Worm (Caenorhabditis elegans) whole organism, young adult: ENCODE measurements around the gene gcna-1.

Experiments used
- B0019.2 ChIP-seq: fragments of 200-800 bp; sonication (Bioruptor generic); conservative IDR thresholded peaks from 2 replicates; pipeline ENCODE4 v1.3.6; 2022; ENCODE audit warnings: missing genetic modification reagents, missing genetic modification characterization, missing compliant biosample characterization
- B0261.1 ChIP-seq: sonication (generic microtip); optimal IDR thresholded peaks from 2 replicates; lab custom pipeline; 2016; ENCODE audit warnings: mild to moderate bottlenecking, missing genetic modification characterization, moderate library complexity, missing compliant biosample characterization
- F22D6.2 ChIP-seq: sonication (generic microtip); optimal IDR thresholded peaks from 2 replicates; lab custom pipeline; 2016; ENCODE audit warnings: mild to moderate bottlenecking, missing genetic modification characterization, missing compliant biosample characterization
- Y53F4B.3 ChIP-seq: fragments of 200-800 bp; sonication (Bioruptor generic); IDR thresholded peaks from 2 replicates; pipeline ENCODE4 v1.3.6; 2022; ENCODE audit warnings: missing genetic modification reagents, missing genetic modification characterization, missing compliant biosample characterization
- Y95B8A.8 ChIP-seq: fragments of 200-800 bp; sonication (Bioruptor generic); IDR thresholded peaks from 2 replicates; pipeline ENCODE4 v1.3.6; 2022; ENCODE audit warnings: missing genetic modification reagents, missing genetic modification characterization, missing compliant biosample characterization
- ZK185.1 ChIP-seq: sonication (generic microtip); optimal IDR thresholded peaks from 2 replicates; lab custom pipeline; 2016; ENCODE audit warnings: mild to moderate bottlenecking, missing genetic modification characterization, missing compliant biosample characterization; ENCODE audit not compliant: poor library complexity, severe bottlenecking
- aptf-2 ChIP-seq: fragments of 200-800 bp; sonication (Bioruptor generic); conservative IDR thresholded peaks from 2 replicates; pipeline ENCODE4 v1.3.6; 2022; ENCODE audit warnings: missing genetic modification reagents, missing genetic modification characterization, missing compliant biosample characterization
- bed-1 ChIP-seq: fragments of 200-800 bp; sonication (Bioruptor generic); IDR thresholded peaks from 2 replicates; pipeline ENCODE4 v1.3.6; 2022; ENCODE audit warnings: missing genetic modification reagents, missing genetic modification characterization, missing compliant biosample characterization
- cebp-2 ChIP-seq: fragments of 200-800 bp; sonication (Bioruptor generic); IDR thresholded peaks from 2 replicates; pipeline ENCODE4 v1.3.6; 2022; ENCODE audit warnings: missing genetic modification characterization, missing compliant biosample characterization
- ceh-40 ChIP-seq: fragments of 200-800 bp; sonication (Bioruptor generic); IDR thresholded peaks from 2 replicates; pipeline ENCODE4 v1.3.6; 2022; ENCODE audit warnings: missing genetic modification characterization, missing compliant biosample characterization
- ceh-91 ChIP-seq: fragments of 200-800 bp; sonication (Bioruptor generic); IDR thresholded peaks from 2 replicates; pipeline ENCODE4 v1.3.6; 2022; ENCODE audit warnings: missing genetic modification reagents, missing genetic modification characterization, missing compliant biosample characterization
- efl-1 ChIP-seq: fragments of 150-350 bp; optimal IDR thresholded peaks from 2 replicates; lab custom pipeline; 2014; ENCODE audit warnings: missing biosample characterization, missing genetic modification reagents, missing genetic modification characterization
- gei-17 ChIP-seq: fragments of 200-800 bp; sonication (Bioruptor generic); optimal IDR thresholded peaks from 2 replicates; lab custom pipeline; 2018; ENCODE audit warnings: mild to moderate bottlenecking, missing genetic modification characterization, missing compliant biosample characterization
- hsf-1 ChIP-seq: fragments of 200-800 bp; sonication (Bioruptor generic); IDR thresholded peaks from 2 replicates; pipeline ENCODE4 v1.3.6; 2022; ENCODE audit warnings: missing genetic modification reagents, missing genetic modification characterization, missing compliant biosample characterization
- lin-26 ChIP-seq: fragments of 200-800 bp; sonication (Bioruptor generic); IDR thresholded peaks from 2 replicates; pipeline ENCODE4 v1.3.6; 2022; ENCODE audit warnings: missing genetic modification reagents, missing genetic modification characterization, missing compliant biosample characterization
- lin-35 ChIP-seq, 3 experiments: fragments of 150-350 bp in 2 of 3; sonication (generic microtip) in 1 of 3; optimal IDR thresholded peaks; 2 replicates each; lab custom pipeline; 2014 to 2018; ENCODE audit warnings: missing biosample characterization in 3 of 3, missing genetic modification characterization in 3 of 3, missing genetic modification reagents in 3 of 3
- lir-1 ChIP-seq: fragments of 200-800 bp; sonication (Bioruptor generic); conservative IDR thresholded peaks from 2 replicates; pipeline ENCODE4 v1.3.6; 2022; ENCODE audit warnings: missing genetic modification reagents, missing genetic modification characterization, missing compliant biosample characterization
- madf-6 ChIP-seq: fragments of 200-800 bp; sonication (Bioruptor generic); IDR thresholded peaks from 2 replicates; pipeline ENCODE4 v1.3.6; 2022; ENCODE audit warnings: missing genetic modification reagents, missing genetic modification characterization, missing compliant biosample characterization
- mcd-1 ChIP-seq: fragments of 200-800 bp; sonication (Bioruptor generic); IDR thresholded peaks from 2 replicates; pipeline ENCODE4 v1.3.6; 2022; ENCODE audit warnings: missing genetic modification reagents, missing genetic modification characterization, missing compliant biosample characterization
- mxl-1 ChIP-seq: sonication (generic microtip); optimal IDR thresholded peaks from 2 replicates; lab custom pipeline; 2016; ENCODE audit warnings: missing genetic modification characterization, missing compliant biosample characterization
- nfyb-1 ChIP-seq: fragments of 200-800 bp; sonication (Bioruptor generic); IDR thresholded peaks from 2 replicates; pipeline ENCODE4 v1.3.6; 2022; ENCODE audit warnings: missing genetic modification reagents, missing genetic modification characterization, missing compliant biosample characterization
- nhr-27 ChIP-seq: fragments of 200-800 bp; sonication (Bioruptor generic); optimal IDR thresholded peaks from 2 replicates; lab custom pipeline; 2018; ENCODE audit warnings: mild to moderate bottlenecking, missing genetic modification characterization, moderate library complexity, missing compliant biosample characterization
- pha-4 ChIP-seq: fragments of 150-350 bp; sonication (generic microtip); optimal IDR thresholded peaks from 2 replicates; lab custom pipeline; 2014; ENCODE audit warnings: missing biosample characterization, missing genetic modification reagents, missing genetic modification characterization
- rec-8 ChIP-seq, 2 experiments: sonication (generic microtip); optimal IDR thresholded peaks; 2 replicates each; lab custom pipeline; 2016; ENCODE audit warnings: mild to moderate bottlenecking in 2 of 2, missing genetic modification characterization in 2 of 2, missing genetic modification reagents in 2 of 2, missing genotype in 2 of 2, missing biosample characterization in 1 of 2, missing compliant biosample characterization in 1 of 2, moderate library complexity in 1 of 2
- sdz-38 ChIP-seq: sonication (generic microtip); optimal IDR thresholded peaks from 2 replicates; lab custom pipeline; 2016; ENCODE audit warnings: missing genotype, missing genetic modification characterization, missing compliant biosample characterization
- snpc-1.3 ChIP-seq: sonication (generic microtip); optimal IDR thresholded peaks from 2 replicates; lab custom pipeline; 2017; ENCODE audit warnings: missing genetic modification characterization, mild to moderate bottlenecking, missing compliant biosample characterization, antibody characterized with exemption, moderate library complexity, missing genotype, missing genetic modification reagents; ENCODE audit not compliant: insufficient read depth
- snpc-4 ChIP-seq, 5 experiments: fragments of 150-350 bp in 1 of 5; sonication (generic microtip) in 4 of 5; optimal IDR thresholded peaks; 2 replicates each; lab custom pipeline; 2014 to 2018; ENCODE audit warnings: missing genetic modification characterization in 5 of 5, missing biosample characterization in 3 of 5, antibody characterized with exemption in 2 of 5, mild to moderate bottlenecking in 2 of 5, missing compliant biosample characterization in 2 of 5, missing genotype in 2 of 5, moderate library complexity in 2 of 5, missing genetic modification reagents in 1 of 5
- zim-3 ChIP-seq: sonication (generic microtip); optimal IDR thresholded peaks from 2 replicates; lab custom pipeline; 2017; ENCODE audit warnings: mild to moderate bottlenecking, missing genetic modification characterization, moderate library complexity, missing compliant biosample characterization
- ztf-25 ChIP-seq: fragments of 200-800 bp; sonication (Bioruptor generic); IDR thresholded peaks from 2 replicates; pipeline ENCODE4 v1.3.6; 2022; ENCODE audit warnings: missing genetic modification reagents, missing genetic modification characterization, missing compliant biosample characterization
- ztf-26 ChIP-seq: sonication (generic microtip); optimal IDR thresholded peaks from 2 replicates; lab custom pipeline; 2017; ENCODE audit warnings: missing genetic modification characterization, missing compliant biosample characterization
- ztf-28 ChIP-seq: fragments of 200-800 bp; sonication (Bioruptor generic); IDR thresholded peaks from 2 replicates; pipeline ENCODE4 v1.3.6; 2022; ENCODE audit warnings: missing genetic modification reagents, missing genetic modification characterization, missing compliant biosample characterization
- ztf-3 ChIP-seq: fragments of 200-800 bp; sonication (Bioruptor generic); optimal IDR thresholded peaks from 2 replicates; lab custom pipeline; 2018; ENCODE audit warnings: mild to moderate bottlenecking, missing genetic modification characterization, missing compliant biosample characterization

gcna-1 gene

ce11 chrIII:6055706-6056105, 46.8 kb upstream of the gcna-1 start, which contains the start of gene F40H6.5:
Gene F40H6.5, minus strand, starts transcription at chrIII:6055806.
- TF ChIP-seq ceh-40 (no peak), snpc-1.3 (tag; lab: Kevin White, UChicago) (no peak)

ce11 chrIII:6046881-6047280, 38.0 kb upstream of the gcna-1 start, which contains the start of gene tbx-11:
Gene tbx-11, minus strand, starts transcription at chrIII:6046981.
- TF ChIP-seq bed-1 (GFP tag; lab: Robert Waterston, UW): no peak
- no peak for TF ChIP-seq madf-6 (GFP tag; lab: Robert Waterston, UW)
- TF ChIP-seq B0019.2 (GFP tag; lab: Robert Waterston, UW): no peak
- no peak for TF ChIP-seq gei-17 (GFP tag; lab: Kevin White, UChicago)
- no peak for TF ChIP-seq ztf-26
- no peak for TF ChIP-seq nfyb-1 (GFP tag; lab: Robert Waterston, UW)
- TF ChIP-seq lin-26 (GFP tag; lab: Robert Waterston, UW): no peak

- TF ChIP-seq sdz-38 (tag; lab: Kevin White, UChicago): no peak
These were observed 30.5 kb upstream of the gcna-1 start, which contains the start of gene ift-139 for ce11 chrIII:6039370-6039769. Gene ift-139, minus strand, starts transcription at chrIII:6039470.

ce11 chrIII:6030483-6030882, 21.6 kb upstream of the gcna-1 start, which contains the start of gene ZK328.6:
Gene ZK328.6, minus strand, starts transcription at chrIII:6030583.
- TF ChIP-seq snpc-4 (GFP tag; optimal IDR thresholded peaks at IDR 0.05; lab: Kevin White, UChicago) (no peak), snpc-4 (tag; optimal IDR thresholded peaks at IDR 0.05; lab: Kevin White, UChicago) (no peak), B0261.1 (no peak), Y53F4B.3 (GFP tag; lab: Robert Waterston, UW) (no peak), rec-8 (tag; optimal IDR thresholded peaks at IDR 0.05; lab: Kevin White, UChicago) (no peak), mxl-1 (tag; lab: Kevin White, UChicago) (no peak), ztf-3 (GFP tag; lab: Kevin White, UChicago) (no peak)

- TF ChIP-seq ceh-91 (GFP tag; lab: Robert Waterston, UW): no peak
- TF ChIP-seq aptf-2 (GFP tag; lab: Robert Waterston, UW): no peak
- TF ChIP-seq F22D6.2: no peak
- no peak for TF ChIP-seq cebp-2 (GFP tag; lab: Robert Waterston, UW)
- no peak for TF ChIP-seq sdz-38 (tag; lab: Kevin White, UChicago)
- TF ChIP-seq lir-1 (GFP tag; lab: Robert Waterston, UW): no peak
- no peak for TF ChIP-seq pha-4 (tag; lab: Kevin White, UChicago)
- no peak for TF ChIP-seq ZK185.1
- TF ChIP-seq efl-1: no peak
- no peak for TF ChIP-seq lin-35 (GFP tag; optimal IDR thresholded peaks at IDR 0.05; lab: Kevin White, UChicago)
- no peak for TF ChIP-seq hsf-1 (GFP tag; lab: Robert Waterston, UW)
- TF ChIP-seq ztf-25 (GFP tag; lab: Robert Waterston, UW): no peak
- TF ChIP-seq zim-3 (tag; lab: Kevin White, UChicago): no peak
- no peak for TF ChIP-seq nhr-27
- TF ChIP-seq mcd-1 (GFP tag; lab: Robert Waterston, UW): no peak
- TF ChIP-seq Y95B8A.8: no peak
- TF ChIP-seq ztf-28 (GFP tag; lab: Robert Waterston, UW): no peak
- no peak for TF ChIP-seq ceh-40
These were observed 19.5 kb upstream of the gcna-1 start, which contains the start of gene tbx-7 for ce11 chrIII:6028432-6028831. Gene tbx-7, minus strand, starts transcription at chrIII:6028532.
